Fruit fly (Drosophila melanogaster) whole organism: ENCODE data around the gene Ir85a.

Source experiments
- CG8478 ChIP-seq: fragments of >200 bp; optimal IDR thresholded peaks from 2 replicates; lab custom pipeline; 2018; ENCODE audit warnings: inconsistent platforms
- Dll ChIP-seq: fragments of >200 bp; optimal IDR thresholded peaks from 2 replicates; lab custom pipeline; 2017
- EcR ChIP-seq, 2 experiments: fragments of >200 bp; optimal IDR thresholded peaks; 2 replicates each; lab custom pipeline; 2017; ENCODE audit warnings: missing biosample characterization in 2 of 2, missing genetic modification characterization in 2 of 2, missing genetic modification reagents in 2 of 2
- pan ChIP-seq: fragments of >200 bp; optimal IDR thresholded peaks from 2 replicates; lab custom pipeline; 2017
- psq ChIP-seq: fragments of >200 bp; optimal IDR thresholded peaks from 2 replicates; lab custom pipeline; 2017
- usp ChIP-seq: fragments of >200 bp; optimal IDR thresholded peaks from 2 replicates; lab custom pipeline; 2017; ENCODE audit warnings: missing biosample characterization, missing genetic modification characterization, mixed read lengths

dm6 chr3R:8788722-8789400 is 5.6 kb upstream of the Ir85a start:
- no peak for TF ChIP-seq CG8478 (lab: Kevin White, UChicago)
- no peak for TF ChIP-seq usp (GFP tag; lab: Kevin White, UChicago)
- no peak for TF ChIP-seq psq (lab: Kevin White, UChicago)
- no peak for TF ChIP-seq pan (lab: Kevin White, UChicago)
- TF ChIP-seq EcR (GFP tag; optimal IDR thresholded peaks at IDR 0.05; lab: Kevin White, UChicago): no peak
- no peak for TF ChIP-seq Dll (lab: Kevin White, UChicago)
